Fruit fly (Drosophila melanogaster) Kc167 (cell line): ENCODE measurements around the gene Cpr97Eb.

Source experiments
- insv ChIP-seq: fragments of >200 bp; optimal IDR thresholded peaks from 3 replicates; lab custom pipeline; 2018; ENCODE audit warnings: missing external identifiers
- psq ChIP-seq: fragments of >200 bp; optimal IDR thresholded peaks from 2 replicates; lab custom pipeline; 2017; ENCODE audit warnings: missing external identifiers

DNA sequence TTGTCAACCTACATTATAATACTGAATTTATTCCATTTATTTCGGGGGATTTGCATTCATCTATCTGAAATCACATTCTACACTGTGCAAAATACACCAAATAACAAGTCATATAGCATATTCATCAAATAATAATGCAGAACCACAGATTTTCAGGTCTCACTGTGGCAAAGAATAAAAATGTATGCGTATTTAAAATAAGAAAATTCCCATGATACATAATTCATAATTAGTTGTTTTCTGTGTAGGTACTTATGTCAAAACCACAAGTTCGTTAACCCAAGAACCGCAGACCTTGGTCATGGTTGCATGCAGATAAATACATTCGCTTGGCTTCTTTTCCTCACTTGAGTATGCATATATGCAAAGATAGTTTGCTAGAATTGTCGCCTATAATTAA lies 1.3 kb upstream of the Cpr97Eb start:
- no peak for TF ChIP-seq insv (lab: Kevin White, UChicago)
- TF ChIP-seq psq (lab: Kevin White, UChicago) = no peak
